Comparison of ENCODE assay signal across 4 worm cellular contexts in genomic region chrIV:11813901-11814300, ce11.
TF ChIP-seq lines count a peak whose summit lies in the region.

Gene M117.1 (plus strand): TSS chrIV:11814247.

TF ChIP-seq in whole organism, L1 larva, 84 proteins besides CTCF, POLR2A, EP300 and RAD21:
- no peak for TF ChIP-seq ztf-4 (tag; optimal IDR thresholded peaks at IDR 0.05; lab: Kevin White, UChicago)
- TF ChIP-seq nhr-76 (tag; optimal IDR thresholded peaks at IDR 0.05; lab: Kevin White, UChicago): no peak
- peak; percentile 13 for TF ChIP-seq blmp-1 (tag; optimal IDR thresholded peaks at IDR 0.05; lab: Kevin White, UChicago)
- TF ChIP-seq lin-14 (GFP tag; optimal IDR thresholded peaks at IDR 0.05; lab: Kevin White, UChicago): peak; percentile 53
- TF ChIP-seq lin-15B (tag; optimal IDR thresholded peaks at IDR 0.05; lab: Kevin White, UChicago): no peak
- TF ChIP-seq nhr-28 (tag; optimal IDR thresholded peaks at IDR 0.05; lab: Kevin White, UChicago): no peak
- no peak for TF ChIP-seq lir-3 (tag; optimal IDR thresholded peaks at IDR 0.05; lab: Kevin White, UChicago; ENCODE audit: poor library complexity)
- TF ChIP-seq rnt-1 (tag; optimal IDR thresholded peaks at IDR 0.05; lab: Kevin White, UChicago): peak; percentile 4
- TF ChIP-seq tbx-2 (tag; optimal IDR thresholded peaks at IDR 0.05; lab: Kevin White, UChicago): peak; percentile 13

TF ChIP-seq in whole organism, L4 larva, 104 proteins besides CTCF, POLR2A, EP300 and RAD21:
- no peak for TF ChIP-seq duxl-1 (tag; optimal IDR thresholded peaks at IDR 0.05; lab: Kevin White, UChicago; ENCODE audit: poor library complexity)
- no peak for TF ChIP-seq tra-1 (GFP tag; IDR thresholded peaks at IDR 0.05; lab: Robert Waterston, UW)
- TF ChIP-seq nhr-111 (GFP tag; optimal IDR thresholded peaks at IDR 0.05; lab: Kevin White, UChicago): no peak
- TF ChIP-seq ztf-11 (tag; optimal IDR thresholded peaks at IDR 0.05; lab: Kevin White, UChicago): no peak
- no peak for TF ChIP-seq ceh-82 (tag; optimal IDR thresholded peaks at IDR 0.05; lab: Kevin White, UChicago)
- TF ChIP-seq lin-13 (GFP tag; optimal IDR thresholded peaks at IDR 0.05; lab: Kevin White, UChicago): no peak
- no peak for TF ChIP-seq daf-8 (GFP tag; IDR thresholded peaks at IDR 0.05; lab: Robert Waterston, UW)
- no peak; the same call in 1 of the 2 replicates for TF ChIP-seq hmg-1.1 (GFP tag; IDR thresholded peaks at IDR 0.05; lab: Robert Waterston, UW)
- TF ChIP-seq ceh-28 (tag; optimal IDR thresholded peaks at IDR 0.05; lab: Kevin White, UChicago): no peak
- no peak for TF ChIP-seq D1046.2 (GFP tag; IDR thresholded peaks at IDR 0.05; lab: Robert Waterston, UW)
- TF ChIP-seq nhr-42 (GFP tag; IDR thresholded peaks at IDR 0.05; lab: Robert Waterston, UW): no peak
- no peak for TF ChIP-seq egl-43 (GFP tag; IDR thresholded peaks at IDR 0.05; lab: Robert Waterston, UW)
- peak in 1 of 2 experiments; percentile 49 for TF ChIP-seq mdl-1 (tag; optimal IDR thresholded peaks at IDR 0.05; lab: Kevin White, UChicago)
- TF ChIP-seq unc-39 (tag; optimal IDR thresholded peaks at IDR 0.05; lab: Kevin White, UChicago): no peak
- no peak for TF ChIP-seq daf-16 (GFP tag; optimal IDR thresholded peaks at IDR 0.05; lab: Kevin White, UChicago)
- TF ChIP-seq daf-16 (tag; optimal IDR thresholded peaks at IDR 0.05; lab: Kevin White, UChicago): no peak
- TF ChIP-seq nhr-6 (tag; optimal IDR thresholded peaks at IDR 0.05; lab: Kevin White, UChicago): no peak
- no peak for TF ChIP-seq ztf-7 (tag; optimal IDR thresholded peaks at IDR 0.05; lab: Kevin White, UChicago)
- TF ChIP-seq saeg-2 (GFP tag; IDR thresholded peaks at IDR 0.05; lab: Robert Waterston, UW): no peak
- TF ChIP-seq hlh-30 (tag; optimal IDR thresholded peaks at IDR 0.05; lab: Kevin White, UChicago; ENCODE audit: insufficient read depth): peak; percentile 3
- TF ChIP-seq nhr-28 (tag; optimal IDR thresholded peaks at IDR 0.05; lab: Kevin White, UChicago): peak; percentile 25
- no peak for TF ChIP-seq lin-15B (tag; optimal IDR thresholded peaks at IDR 0.05; lab: Kevin White, UChicago)
- TF ChIP-seq pha-4 (GFP tag; IDR thresholded peaks at IDR 0.05; lab: Robert Waterston, UW): no peak
- no peak for TF ChIP-seq pha-4 (tag; optimal IDR thresholded peaks at IDR 0.05; lab: Kevin White, UChicago)
- TF ChIP-seq zfp-2 (tag; optimal IDR thresholded peaks at IDR 0.05; lab: Kevin White, UChicago): no peak
- TF ChIP-seq hif-1 (tag; optimal IDR thresholded peaks at IDR 0.05; lab: Kevin White, UChicago): peak in 1 of 2 experiments; percentile 7
- TF ChIP-seq aha-1 (tag; lab: Kevin White, UChicago): peak; percentile 82
- TF ChIP-seq lim-7 (GFP tag; IDR thresholded peaks at IDR 0.05; lab: Robert Waterston, UW): no peak

TF ChIP-seq in whole organism, mixed stage, embryonic, 35 proteins besides CTCF, POLR2A, EP300 and RAD21:
- TF ChIP-seq hlh-1 (tag; optimal IDR thresholded peaks at IDR 0.05; lab: Kevin White, UChicago): peak; percentile 34
- TF ChIP-seq ceh-83 (GFP tag; optimal IDR thresholded peaks at IDR 0.05; lab: Kevin White, UChicago): no peak

TF ChIP-seq in whole organism, young adult, 124 proteins besides CTCF, POLR2A, EP300 and RAD21:
- no peak for TF ChIP-seq T26A5.8 (tag; optimal IDR thresholded peaks at IDR 0.05; lab: Kevin White, UChicago)
- TF ChIP-seq zfh-2 (GFP tag; conservative IDR thresholded peaks at IDR 0.05; lab: Robert Waterston, UW): 0 out of 2 replicates have a peak, but pooled peaks have one; percentile 11
TF ChIP-seq in whole organism, young adult: peak in this region for 1.
